Fruit fly (Drosophila melanogaster): ENCODE measurements around the gene gzl.
A peak's percentile ranks its signal among the peaks of the same experiment; 100 is the strongest.

gzl gene

dm6 chr3R:6373512-6374306 is 9.0 kb upstream of the gzl start (continued):
- TF ChIP-seq bbx (GFP tag; IDR thresholded peaks at IDR 0.05; ENCODE audit: partially characterized antibody): 0 out of 2 replicates have a peak, but pooled peaks have one; percentile 9
- TF ChIP-seq Taf1 (GFP tag; IDR thresholded peaks at IDR 0.05): peak; percentile 19; the same call in 1 of the 2 replicates
- TF ChIP-seq Dll (GFP tag; IDR thresholded peaks at IDR 0.05; ENCODE audit: partially characterized antibody): peak; percentile 61; the same call in 3 of the 4 replicates
- TF ChIP-seq Bgb (GFP tag; IDR thresholded peaks at IDR 0.05; ENCODE audit: partially characterized antibody): no peak
- peak; percentile 49 for TF ChIP-seq lbe (GFP tag; optimal IDR thresholded peaks at IDR 0.05)
- no peak for TF ChIP-seq Mrtf (GFP tag; IDR thresholded peaks at IDR 0.05)
- peak; percentile 34 for TF ChIP-seq CG7839 (tag; optimal IDR thresholded peaks at IDR 0.05)
- TF ChIP-seq CG10543 (GFP tag; optimal IDR thresholded peaks at IDR 0.05): no peak
- no peak for TF ChIP-seq CG15479 (GFP tag; optimal IDR thresholded peaks at IDR 0.05)
- peak; percentile 86 for TF ChIP-seq caup (GFP tag; optimal IDR thresholded peaks at IDR 0.05; ENCODE audit: severe bottlenecking)
- no peak for TF ChIP-seq Hr39 (optimal IDR thresholded peaks at IDR 0.05)
- no peak for TF ChIP-seq CG1832 (GFP tag; optimal IDR thresholded peaks at IDR 0.05)
- TF ChIP-seq cas (GFP tag; IDR thresholded peaks at IDR 0.05): no peak
- TF ChIP-seq E2f2 (GFP tag; IDR thresholded peaks at IDR 0.05): peak; percentile 41; the same call in 1 of the 2 replicates
- peak; percentile 72 for TF ChIP-seq Asciz (GFP tag; optimal IDR thresholded peaks at IDR 0.05)
- no peak for TF ChIP-seq NC2β (GFP tag; optimal IDR thresholded peaks at IDR 0.05)
- TF ChIP-seq cg (GFP tag; optimal IDR thresholded peaks at IDR 0.05): no peak
- TF ChIP-seq CG12219 (GFP tag; optimal IDR thresholded peaks at IDR 0.05): peak; percentile 6
- no peak for TF ChIP-seq YL-1 (GFP tag; optimal IDR thresholded peaks at IDR 0.05)
- TF ChIP-seq hkb (optimal IDR thresholded peaks at IDR 0.05): no peak
- TF ChIP-seq hkb (GFP tag; IDR thresholded peaks at IDR 0.05): peak; percentile 62
- peak; percentile 14 for TF ChIP-seq fd64A (GFP tag; optimal IDR thresholded peaks at IDR 0.05)
- no peak for TF ChIP-seq chm (GFP tag; IDR thresholded peaks at IDR 0.05)
- no peak for TF ChIP-seq MTF-1 (GFP tag; optimal IDR thresholded peaks at IDR 0.05; ENCODE audit: borderline replicate concordance)
- TF ChIP-seq CG17912 (GFP tag; optimal IDR thresholded peaks at IDR 0.05): no peak
- TF ChIP-seq D (optimal IDR thresholded peaks at IDR 0.05): no peak
- TF ChIP-seq D (GFP tag; optimal IDR thresholded peaks at IDR 0.05): no peak
- peak; percentile 45; the same call in 1 of the 2 replicates for TF ChIP-seq wdn (GFP tag; IDR thresholded peaks at IDR 0.05)
- TF ChIP-seq CG9215 (GFP tag; IDR thresholded peaks at IDR 0.05): no peak
- TF ChIP-seq CG13287 (GFP tag; IDR thresholded peaks at IDR 0.05; ENCODE audit: partially characterized antibody): peak; percentile 49
- TF ChIP-seq CG13624 (GFP tag; optimal IDR thresholded peaks at IDR 0.05): peak; percentile 42
- TF ChIP-seq CG10366 (GFP tag; IDR thresholded peaks at IDR 0.05): 0 out of 2 replicates have a peak, but pooled peaks have one; percentile 13
- TF ChIP-seq grn (GFP tag; optimal IDR thresholded peaks at IDR 0.05): peak; percentile 68
- no peak for TF ChIP-seq CG7372 (GFP tag; IDR thresholded peaks at IDR 0.05)
- TF ChIP-seq sna (GFP tag; IDR thresholded peaks at IDR 0.05; ENCODE audit: partially characterized antibody): no peak
- TF ChIP-seq D19A (tag; optimal IDR thresholded peaks at IDR 0.05): peak; percentile 11
- no peak for TF ChIP-seq bcd (GFP tag; optimal IDR thresholded peaks at IDR 0.05)
- peak; percentile 45 for TF ChIP-seq Scr (GFP tag; IDR thresholded peaks at IDR 0.05; ENCODE audit: partially characterized antibody)
- TF ChIP-seq stwl (tag; optimal IDR thresholded peaks at IDR 0.05): peak; percentile 22
- TF ChIP-seq gfzf (GFP tag; optimal IDR thresholded peaks at IDR 0.05): no peak
- no peak for TF ChIP-seq Opbp (GFP tag; IDR thresholded peaks at IDR 0.05; ENCODE audit: partially characterized antibody)
- TF ChIP-seq CG43689 (GFP tag; IDR thresholded peaks at IDR 0.05): no peak
- peak; percentile 4 to 34 for TF ChIP-seq dpn (GFP tag; optimal IDR thresholded peaks at IDR 0.05)
- no peak for TF ChIP-seq disco-r (GFP tag; optimal IDR thresholded peaks at IDR 0.05)
- peak; percentile 49 for TF ChIP-seq CG14710 (tag; optimal IDR thresholded peaks at IDR 0.05)
- TF ChIP-seq dysf (GFP tag; IDR thresholded peaks at IDR 0.05): no peak; the same call in 2 of the 3 replicates
- no peak for TF ChIP-seq z (GFP tag; IDR thresholded peaks at IDR 0.05)
- no peak for TF ChIP-seq ash1 (GFP tag; optimal IDR thresholded peaks at IDR 0.05)
- peak; percentile 38 for TF ChIP-seq CG11398 (GFP tag; optimal IDR thresholded peaks at IDR 0.05)
